Fruit fly (Drosophila melanogaster): ENCODE results near the gene CG45263.

The CG45263 gene

DNA sequence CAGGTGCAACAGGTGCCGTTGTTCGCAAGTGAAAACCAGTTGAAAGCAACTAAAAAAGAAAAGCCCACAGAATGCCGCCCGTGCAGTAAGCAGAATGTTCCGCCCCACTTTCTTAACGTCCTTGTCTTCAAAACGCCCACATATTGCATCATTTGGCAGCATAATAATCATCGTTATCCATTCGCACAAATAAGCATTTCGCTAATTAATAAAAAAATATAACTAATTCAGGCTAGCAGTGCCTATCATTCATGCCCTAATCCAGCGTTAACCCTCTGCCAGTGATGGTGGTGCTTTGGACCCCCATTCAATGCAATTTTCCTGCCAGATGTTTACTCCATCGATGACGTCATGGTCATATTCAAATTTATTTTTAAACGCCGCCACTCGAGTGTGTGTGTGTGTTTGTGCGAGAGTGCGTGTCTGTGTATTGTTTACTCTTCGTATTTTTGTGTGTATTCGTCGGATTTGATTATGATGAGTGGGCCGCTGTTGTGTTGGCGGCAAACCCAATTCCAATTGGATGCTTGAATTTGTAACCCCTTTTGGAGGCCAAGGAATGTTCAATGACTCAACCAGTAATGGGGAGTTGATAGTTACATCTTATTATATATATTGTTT, 119.9 kb downstream of the CG45263 start:
- TF ChIP-seq cic (GFP tag; optimal IDR thresholded peaks at IDR 0.05), result peak; percentile 17
- no peak for TF ChIP-seq ovo (GFP tag; optimal IDR thresholded peaks at IDR 0.05)

DNA sequence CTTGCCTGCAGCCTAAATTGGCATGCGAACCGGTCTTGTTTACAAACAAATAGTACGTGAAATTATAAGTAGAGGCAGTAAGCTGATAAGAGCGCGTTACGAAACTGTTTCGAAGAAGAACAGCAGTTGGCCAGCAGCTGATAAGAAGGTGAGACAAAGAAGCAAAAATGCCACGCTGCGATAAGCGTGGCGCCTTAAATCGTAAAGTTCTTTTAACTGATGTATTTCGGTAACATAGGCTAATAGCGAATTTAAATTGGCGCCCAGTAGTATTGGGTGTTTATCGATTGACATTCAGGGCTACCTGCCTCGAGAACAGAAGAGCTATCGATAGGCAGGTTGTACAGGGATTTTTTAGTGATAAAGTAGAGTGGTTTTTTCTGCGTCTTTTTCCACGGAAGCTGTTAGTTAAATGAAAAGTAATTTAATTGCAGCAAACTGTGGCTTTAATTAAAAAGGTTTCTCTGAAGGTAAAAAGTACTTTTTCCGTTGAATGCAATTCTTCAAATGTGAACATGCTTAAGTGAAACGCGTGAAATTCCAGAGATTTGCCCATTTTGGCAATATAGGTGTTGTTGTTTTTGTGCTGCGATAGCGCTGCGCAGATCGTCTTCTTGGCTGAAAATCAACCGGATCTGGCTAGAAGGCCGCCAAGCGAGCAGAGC, 120.7 kb downstream of the CG45263 start, which contains the start of gene stck:
TSS of gene stck (plus strand) at position 353 of the 665 bp plus-strand sequence.
- TF ChIP-seq Mnt (GFP tag; optimal IDR thresholded peaks at IDR 0.05) (peak; percentile 30), Hr96 (GFP tag; optimal IDR thresholded peaks at IDR 0.05) (peak; percentile 4), kay (GFP tag; ENCODE audit: borderline replicate concordance) (peak; percentile 69), cic (GFP tag; optimal IDR thresholded peaks at IDR 0.05) (peak; percentile 89), CG1620 (GFP tag; optimal IDR thresholded peaks at IDR 0.05) (peak; percentile 49), Clk (GFP tag; optimal IDR thresholded peaks at IDR 0.05) (no peak)

DNA sequence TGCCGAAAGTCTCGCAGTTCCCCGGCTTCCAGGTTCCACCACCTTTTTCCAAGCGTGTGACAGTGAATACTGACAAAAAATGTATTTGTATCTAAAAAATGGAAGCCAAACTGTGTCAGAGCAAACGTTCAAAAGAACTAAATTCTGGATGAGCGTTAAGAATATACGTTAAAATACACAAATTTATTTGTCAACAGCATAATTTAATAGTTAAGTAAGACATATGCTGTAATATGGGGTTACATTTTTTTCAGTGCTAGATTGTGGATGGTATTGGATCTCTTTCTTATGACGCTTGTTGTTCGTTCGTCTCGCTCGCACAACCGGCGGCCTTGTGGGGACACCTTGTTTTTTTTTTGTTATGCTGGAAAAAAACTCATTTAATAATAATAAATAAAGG, 121.8 kb downstream of the CG45263 start:
- TF ChIP-seq CG33017 (tag; optimal IDR thresholded peaks at IDR 0.05), result no peak
- no peak for TF ChIP-seq CG1620 (GFP tag; optimal IDR thresholded peaks at IDR 0.05)
- peak; percentile 18 for TF ChIP-seq bab1 (GFP tag; optimal IDR thresholded peaks at IDR 0.05)
- TF ChIP-seq pad (GFP tag; optimal IDR thresholded peaks at IDR 0.05), result no peak
- peak; percentile 37 for TF ChIP-seq CG14711 (tag; optimal IDR thresholded peaks at IDR 0.05)
- TF ChIP-seq Hr96 (GFP tag; optimal IDR thresholded peaks at IDR 0.05), result peak; percentile 1
- TF ChIP-seq CG5204 (GFP tag; optimal IDR thresholded peaks at IDR 0.05), result peak; percentile 5
- peak; percentile 0 for TF ChIP-seq CG7101 (tag; optimal IDR thresholded peaks at IDR 0.05)

DNA sequence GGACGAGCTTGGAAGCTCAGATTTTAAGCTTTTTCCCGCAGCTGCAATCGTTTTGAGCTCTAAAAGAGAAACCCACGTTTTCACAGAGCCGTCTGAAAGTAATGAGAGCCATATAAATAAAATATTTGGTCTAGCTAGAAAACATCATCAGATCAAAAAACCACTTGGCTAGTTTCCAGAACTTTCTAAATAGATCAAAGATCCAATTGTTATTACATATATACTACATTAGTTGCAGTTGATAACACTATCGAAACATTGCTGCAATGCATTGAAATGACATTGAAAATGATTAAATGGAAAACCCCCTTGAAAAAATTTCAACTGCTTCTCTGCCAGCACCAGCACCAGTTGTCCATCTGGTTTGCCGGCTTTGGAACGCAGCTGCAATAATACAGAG, 122.4 kb downstream of the CG45263 start:
- TF ChIP-seq CG7045 (GFP tag; optimal IDR thresholded peaks at IDR 0.05), result peak; percentile 19
- no peak for TF ChIP-seq ovo (GFP tag; optimal IDR thresholded peaks at IDR 0.05)
- TF ChIP-seq CG5204 (GFP tag; optimal IDR thresholded peaks at IDR 0.05), result peak; percentile 19
- TF ChIP-seq CG7101 (tag; optimal IDR thresholded peaks at IDR 0.05), result no peak

DNA sequence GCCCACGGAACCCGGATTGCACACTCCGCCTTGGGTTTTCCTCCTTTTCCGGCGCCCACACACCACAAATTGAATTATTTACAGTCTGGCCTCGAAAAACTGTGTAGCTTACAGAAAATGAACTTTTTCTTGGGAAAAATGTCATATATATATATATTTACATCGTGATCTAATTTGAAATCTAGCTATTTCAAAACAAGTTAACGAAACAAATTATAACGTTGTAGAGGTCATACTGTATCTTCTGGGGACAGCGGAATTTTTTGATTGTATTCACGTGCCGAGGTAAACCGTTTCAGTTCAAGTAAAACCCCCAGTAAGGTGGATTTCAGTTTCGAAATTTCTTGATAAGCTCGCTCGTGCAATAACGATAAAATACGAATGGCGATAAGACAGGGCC, 123.0 kb downstream of the CG45263 start:
- TF ChIP-seq ovo (GFP tag; optimal IDR thresholded peaks at IDR 0.05), result no peak
- TF ChIP-seq CG33017 (tag; optimal IDR thresholded peaks at IDR 0.05), result peak; percentile 55
- no peak for TF ChIP-seq CG11617 (GFP tag; optimal IDR thresholded peaks at IDR 0.05)
- peak; percentile 27 for TF ChIP-seq pad (GFP tag; optimal IDR thresholded peaks at IDR 0.05)
- no peak for TF ChIP-seq CG12768 (GFP tag; optimal IDR thresholded peaks at IDR 0.05)
- peak; percentile 77 for TF ChIP-seq CG14711 (tag; optimal IDR thresholded peaks at IDR 0.05)
- TF ChIP-seq bab1 (GFP tag; optimal IDR thresholded peaks at IDR 0.05), result peak; percentile 80
- peak; percentile 90 for TF ChIP-seq kay (GFP tag; ENCODE audit: borderline replicate concordance)
- TF ChIP-seq toe (GFP tag; optimal IDR thresholded peaks at IDR 0.05), result no peak
- peak; percentile 72 for TF ChIP-seq tj (GFP tag; optimal IDR thresholded peaks at IDR 0.05)
- peak; percentile 32 for TF ChIP-seq cic (GFP tag; optimal IDR thresholded peaks at IDR 0.05)
- TF ChIP-seq CG7101 (tag; optimal IDR thresholded peaks at IDR 0.05), result peak; percentile 76

- peak; percentile 67 for TF ChIP-seq Hr96 (GFP tag; optimal IDR thresholded peaks at IDR 0.05)
- peak; percentile 39 for TF ChIP-seq CG5204 (GFP tag; optimal IDR thresholded peaks at IDR 0.05)
- peak; percentile 94 for TF ChIP-seq CG12768 (GFP tag; optimal IDR thresholded peaks at IDR 0.05)
- no peak for TF ChIP-seq CG11617 (GFP tag; optimal IDR thresholded peaks at IDR 0.05)
- no peak for TF ChIP-seq cic (GFP tag; optimal IDR thresholded peaks at IDR 0.05)
- peak; percentile 45 for TF ChIP-seq toe (GFP tag; optimal IDR thresholded peaks at IDR 0.05)
These were observed 123.4 kb downstream of the CG45263 start for dm6 chr3R:8353994-8354393.

DNA sequence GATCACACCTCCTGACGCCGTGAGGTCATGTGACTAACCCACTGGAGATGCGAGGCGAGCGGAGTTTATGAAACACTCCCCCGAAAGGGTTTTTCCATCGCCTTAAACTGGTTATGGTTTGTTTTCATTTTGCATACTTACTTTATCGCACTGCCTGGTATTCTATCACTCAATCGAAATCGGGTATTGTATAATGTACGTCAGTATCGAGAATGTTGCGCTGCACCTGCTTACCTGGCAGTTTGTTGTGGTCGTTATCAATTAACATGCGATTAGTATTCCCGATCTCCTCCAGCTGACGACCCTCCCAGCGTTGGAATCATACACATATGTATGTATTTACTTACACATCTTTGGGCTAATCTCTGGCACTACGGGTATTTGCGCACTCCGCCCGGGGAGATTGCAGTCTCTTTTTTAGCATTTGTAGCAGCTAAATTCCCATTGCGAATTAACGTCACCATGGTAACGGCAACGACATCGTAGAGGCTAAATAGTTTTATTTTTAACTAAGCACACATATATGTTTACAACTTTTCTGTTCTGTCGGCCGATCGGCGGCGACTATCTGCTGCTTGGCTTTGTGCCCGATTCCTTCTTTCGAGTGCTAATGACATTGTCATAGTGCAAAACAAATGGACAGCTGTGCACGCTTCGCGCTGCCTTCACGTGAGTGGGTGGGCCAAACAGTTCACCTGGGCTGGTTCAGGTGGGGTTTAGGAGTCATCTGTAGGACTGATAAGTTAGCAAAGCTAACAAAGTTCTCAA, 124.3 kb downstream of the CG45263 start:
- no peak for TF ChIP-seq ovo (GFP tag; optimal IDR thresholded peaks at IDR 0.05)
- TF ChIP-seq CG5204 (GFP tag; optimal IDR thresholded peaks at IDR 0.05), result no peak
- peak; percentile 40 for TF ChIP-seq toe (GFP tag; optimal IDR thresholded peaks at IDR 0.05)
- TF ChIP-seq CG14711 (tag; optimal IDR thresholded peaks at IDR 0.05), result no peak
- peak; percentile 51 for TF ChIP-seq Mnt (GFP tag; optimal IDR thresholded peaks at IDR 0.05)
- peak; percentile 92 for TF ChIP-seq kay (GFP tag; ENCODE audit: borderline replicate concordance)
- TF ChIP-seq tj (GFP tag; optimal IDR thresholded peaks at IDR 0.05), result peak; percentile 62
- TF ChIP-seq CG12768 (GFP tag; optimal IDR thresholded peaks at IDR 0.05), result peak; percentile 43
- peak; percentile 92 for TF ChIP-seq cic (GFP tag; optimal IDR thresholded peaks at IDR 0.05)
- no peak for TF ChIP-seq cnc (optimal IDR thresholded peaks at IDR 0.05)
- no peak for TF ChIP-seq CG7045 (GFP tag; optimal IDR thresholded peaks at IDR 0.05)
- TF ChIP-seq Hr96 (GFP tag; optimal IDR thresholded peaks at IDR 0.05), result no peak
- no peak for TF ChIP-seq Crg-1 (GFP tag; optimal IDR thresholded peaks at IDR 0.05)
- no peak for TF ChIP-seq CG1620 (GFP tag; optimal IDR thresholded peaks at IDR 0.05)
- no peak for TF ChIP-seq CG11617 (GFP tag; optimal IDR thresholded peaks at IDR 0.05)
- no peak for TF ChIP-seq Clk (GFP tag; optimal IDR thresholded peaks at IDR 0.05)
- TF ChIP-seq CG33017 (tag; optimal IDR thresholded peaks at IDR 0.05), result no peak
